Worm (Caenorhabditis elegans): ENCODE measurements around the gene dnj-16.

The dnj-16 gene

DNA sequence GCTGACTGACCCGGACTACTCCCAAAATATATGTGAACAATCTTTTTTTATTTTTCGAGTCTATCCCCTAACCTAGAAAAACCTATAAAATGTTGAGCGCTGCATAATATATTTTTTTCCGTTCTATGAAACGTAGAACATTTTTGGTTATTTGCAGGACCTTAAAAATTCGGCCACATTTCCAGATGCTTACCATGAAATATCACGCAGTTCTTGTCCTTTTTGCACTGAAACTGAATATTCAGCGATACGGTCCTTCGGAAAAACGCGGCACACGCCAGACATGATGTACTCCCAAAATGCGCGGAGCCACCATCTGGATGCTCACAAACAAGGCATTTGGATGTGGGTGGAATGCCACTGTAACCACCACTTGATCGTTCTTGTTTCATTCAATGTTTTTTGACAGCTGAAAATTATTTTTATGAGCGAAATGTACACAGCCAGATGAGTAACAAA lies 41.9 kb downstream of the dnj-16 start, which contains the start of gene nhr-20:
Gene nhr-20, minus strand, starts transcription at position 409 of the 459 bp plus-strand sequence.
- TF ChIP-seq dao-5 (tag; optimal IDR thresholded peaks at IDR 0.05): no peak
- no peak for TF ChIP-seq W03F9.2 (tag; optimal IDR thresholded peaks at IDR 0.05)
- TF ChIP-seq him-1 (tag; optimal IDR thresholded peaks at IDR 0.05): no peak

DNA sequence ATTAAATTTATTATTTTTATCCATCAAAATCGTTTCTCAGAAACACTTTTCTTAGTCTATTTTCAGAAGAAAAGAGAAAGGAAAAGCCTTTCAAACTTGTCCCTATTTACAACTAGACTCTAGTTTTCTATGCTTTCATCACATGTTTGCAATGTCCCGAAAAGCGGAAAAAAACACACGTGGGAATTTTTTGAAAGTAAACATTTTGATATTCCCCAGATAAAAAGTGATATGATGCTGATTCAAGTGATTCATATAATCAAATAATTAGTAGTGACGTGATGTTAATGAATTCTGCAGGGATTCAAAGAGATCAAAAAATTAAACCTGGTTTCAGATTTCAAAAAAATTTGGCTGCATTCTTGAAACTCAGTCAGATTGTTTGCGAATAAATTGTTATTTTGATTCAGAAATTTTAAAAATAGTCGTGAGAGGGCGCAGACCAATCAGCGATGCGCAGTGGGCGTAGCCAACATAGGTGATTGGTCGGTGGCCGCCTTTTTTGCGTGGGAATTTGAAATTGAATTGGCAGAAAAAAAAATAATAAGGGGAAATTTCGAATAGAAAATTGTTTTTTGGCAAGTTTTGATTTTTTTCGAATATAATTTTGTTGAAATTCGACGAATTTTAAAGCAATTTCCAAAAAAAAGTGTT lies 43.8 kb downstream of the dnj-16 start:
- no peak for TF ChIP-seq him-1 (tag; optimal IDR thresholded peaks at IDR 0.05)
- TF ChIP-seq dao-5 (tag; optimal IDR thresholded peaks at IDR 0.05): no peak
- TF ChIP-seq W03F9.2 (tag; optimal IDR thresholded peaks at IDR 0.05): no peak

DNA sequence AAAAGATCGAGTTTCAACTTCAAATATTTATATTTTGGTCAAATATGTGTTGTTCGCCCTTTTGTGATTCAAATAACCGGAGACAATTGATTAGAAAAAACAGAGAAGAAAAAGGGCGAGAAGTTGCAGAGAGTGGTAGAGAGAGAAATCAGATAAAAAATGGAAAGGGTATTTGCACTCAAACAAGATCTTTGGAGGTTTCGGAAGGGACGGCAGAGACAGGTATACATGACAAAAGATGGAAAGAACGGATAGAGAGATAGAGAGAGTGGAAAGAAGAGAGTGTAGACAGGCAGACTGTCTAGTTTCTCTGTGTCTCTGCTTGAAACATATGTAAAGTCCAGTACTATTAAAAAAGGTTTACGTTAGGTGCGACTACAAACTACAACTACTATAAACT lies 45.2 kb downstream of the dnj-16 start:
- TF ChIP-seq W03F9.2 (tag; optimal IDR thresholded peaks at IDR 0.05): no peak

DNA sequence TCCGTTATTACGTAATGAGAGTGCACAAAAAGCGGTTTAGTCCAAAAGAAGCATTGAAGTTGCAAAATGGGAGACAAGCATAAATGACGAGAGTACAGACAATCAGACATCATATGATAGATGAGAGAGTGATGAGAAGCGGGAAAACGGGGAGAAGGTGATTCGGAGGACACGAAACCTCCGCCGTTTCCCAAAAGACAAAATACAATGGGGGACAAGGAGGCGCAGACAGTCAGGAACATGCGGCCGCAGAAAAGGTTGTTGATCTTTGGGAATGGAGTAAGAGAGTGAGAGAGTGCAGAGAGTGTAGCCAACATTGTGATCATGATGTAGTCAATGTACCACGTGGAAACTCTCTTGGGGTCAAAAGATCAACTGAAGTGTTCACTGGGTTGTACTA lies 46.7 kb downstream of the dnj-16 start:
- no peak for TF ChIP-seq dao-5 (tag; optimal IDR thresholded peaks at IDR 0.05)
- TF ChIP-seq W03F9.2 (tag; optimal IDR thresholded peaks at IDR 0.05): peak; percentile 68
- TF ChIP-seq him-1 (tag; optimal IDR thresholded peaks at IDR 0.05): peak; percentile 31

DNA sequence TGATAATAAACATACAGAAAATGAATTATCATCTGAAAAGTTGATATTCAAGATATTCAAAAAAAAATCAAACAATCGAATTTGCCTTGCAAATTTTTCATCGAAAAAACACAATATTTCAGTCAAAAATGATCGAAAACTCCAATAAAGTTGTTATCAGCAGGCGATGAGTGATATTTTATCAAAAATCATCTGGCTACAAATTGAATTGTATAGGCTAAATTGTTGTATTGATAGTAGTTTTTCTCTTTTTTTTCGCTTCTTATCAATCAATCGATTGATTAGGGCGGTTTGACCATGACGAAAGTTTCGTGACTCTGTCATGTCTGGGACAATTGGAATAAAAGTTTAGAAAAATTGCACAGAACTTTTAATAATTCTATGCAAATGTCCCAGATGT lies 49.2 kb downstream of the dnj-16 start:
- no peak for TF ChIP-seq dao-5 (tag; optimal IDR thresholded peaks at IDR 0.05)

DNA sequence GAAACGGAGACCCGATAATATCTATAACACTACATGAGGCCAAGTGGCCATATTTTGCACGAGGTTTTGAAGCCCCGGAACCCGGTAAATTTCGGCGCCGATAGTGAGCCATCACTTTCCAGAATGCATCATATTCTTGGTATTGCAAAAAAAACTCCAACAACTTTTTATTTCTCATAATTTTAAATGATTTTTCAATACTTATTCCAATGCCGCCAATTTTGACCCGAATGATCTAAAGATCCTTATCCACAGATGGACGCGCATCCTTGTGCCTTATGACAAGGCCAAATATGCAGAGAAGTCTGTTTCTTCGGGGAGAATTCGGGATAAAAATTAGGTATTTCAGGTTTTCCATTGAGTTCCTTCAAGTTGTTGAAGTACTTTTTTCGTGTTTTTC lies 50.2 kb downstream of the dnj-16 start:
- TF ChIP-seq him-1 (tag; optimal IDR thresholded peaks at IDR 0.05) (no peak), W03F9.2 (tag; optimal IDR thresholded peaks at IDR 0.05) (no peak), dao-5 (tag; optimal IDR thresholded peaks at IDR 0.05) (no peak)

DNA sequence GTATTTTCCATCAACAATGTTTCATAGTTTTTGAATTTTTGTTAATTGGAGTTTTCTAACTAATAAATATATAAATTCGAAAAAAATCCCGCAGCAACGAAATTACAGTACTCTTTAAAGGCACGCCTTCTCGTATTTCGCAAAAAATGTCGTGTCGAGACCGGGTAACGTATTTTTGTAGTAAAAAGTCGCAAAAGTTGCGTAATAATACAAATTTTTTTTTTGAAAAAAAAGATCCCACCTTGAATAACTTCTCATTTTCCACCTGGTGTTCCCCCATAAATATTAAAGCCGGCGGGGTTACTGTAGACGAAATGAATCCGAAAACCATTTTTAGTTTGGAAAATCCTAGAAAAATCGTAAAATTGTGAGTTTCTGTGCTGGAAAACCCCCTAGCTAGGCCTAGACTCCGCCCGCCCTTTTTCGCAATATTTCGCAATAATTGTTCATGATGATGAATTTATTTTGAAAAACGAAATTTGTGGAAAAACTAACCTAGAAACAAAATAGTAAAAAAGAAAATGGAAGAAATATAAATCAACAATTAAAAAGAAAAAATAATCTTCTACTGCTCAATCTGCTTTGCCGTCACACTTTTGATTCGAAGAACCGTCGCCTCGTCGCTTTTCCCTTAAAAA lies 51.4 kb downstream of the dnj-16 start, which contains the start of gene F43C1.7:
Gene F43C1.7, minus strand, starts transcription at position 351 of the 638 bp plus-strand sequence.
- TF ChIP-seq dao-5 (tag; optimal IDR thresholded peaks at IDR 0.05) (no peak), him-1 (tag; optimal IDR thresholded peaks at IDR 0.05) (no peak), W03F9.2 (tag; optimal IDR thresholded peaks at IDR 0.05) (no peak)
